Fruit fly (Drosophila melanogaster) Kc167 (cell line): Measurements from ENCODE around the gene CG34280.

Experiments
- Myc ChIP-seq: fragments of >200 bp; optimal IDR thresholded peaks from 2 replicates; lab custom pipeline; 2017; ENCODE audit warnings: missing external identifiers
- Sin3A ChIP-seq: fragments of >200 bp; optimal IDR thresholded peaks from 2 replicates; lab custom pipeline; 2018; ENCODE audit warnings: missing external identifiers
- h ChIP-seq: fragments of >200 bp; optimal IDR thresholded peaks from 3 replicates; lab custom pipeline; 2018; ENCODE audit warnings: missing external identifiers
- insv ChIP-seq: fragments of >200 bp; optimal IDR thresholded peaks from 3 replicates; lab custom pipeline; 2018; ENCODE audit warnings: missing external identifiers
- psq ChIP-seq: fragments of >200 bp; optimal IDR thresholded peaks from 2 replicates; lab custom pipeline; 2017; ENCODE audit warnings: missing external identifiers
- ttk ChIP-seq: sonication (Bioruptor generic); optimal IDR thresholded peaks from 2 replicates; lab custom pipeline; 2017; ENCODE audit warnings: missing external identifiers

CG34280 gene

dm6 chr3R:17401289-17401752 lies 2.2 kb downstream of the CG34280 start:
- no peak for TF ChIP-seq Sin3A (lab: Kevin White, UChicago)
- no peak for TF ChIP-seq h
- no peak for TF ChIP-seq ttk (lab: Kevin White, UChicago)
- no peak for TF ChIP-seq psq (lab: Kevin White, UChicago)
- TF ChIP-seq Myc (lab: Kevin White, UChicago) = no peak
- no peak for TF ChIP-seq insv (lab: Kevin White, UChicago)

DNA sequence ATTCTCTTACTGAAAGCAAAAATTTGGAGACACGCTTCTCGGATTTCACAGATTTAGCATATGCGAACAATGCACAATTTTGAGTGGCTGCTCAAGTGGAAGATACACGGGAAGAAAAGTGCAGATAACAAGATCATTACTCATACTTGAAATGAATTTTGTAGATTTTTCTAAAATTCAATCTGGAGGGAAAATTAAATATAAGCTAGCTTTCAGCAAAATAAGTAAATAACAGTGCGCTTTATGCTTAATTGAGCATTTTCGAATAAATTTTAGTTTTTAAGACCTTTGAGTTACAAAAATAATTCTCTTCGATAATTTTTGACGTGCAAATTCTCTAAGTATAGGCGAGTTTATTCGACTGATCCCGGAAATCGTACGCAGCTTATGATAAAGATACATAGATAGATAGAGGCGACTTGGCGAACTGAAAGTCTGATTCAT lies 2.8 kb downstream of the CG34280 start:
- TF ChIP-seq psq (lab: Kevin White, UChicago) (no peak), ttk (lab: Kevin White, UChicago) (no peak), Sin3A (lab: Kevin White, UChicago) (no peak), insv (lab: Kevin White, UChicago) (no peak), Myc (lab: Kevin White, UChicago) (no peak), h (no peak)

- no peak for TF ChIP-seq insv (lab: Kevin White, UChicago)
- TF ChIP-seq h = no peak
- TF ChIP-seq Sin3A (lab: Kevin White, UChicago) = no peak
- TF ChIP-seq ttk (lab: Kevin White, UChicago) = no peak
- no peak for TF ChIP-seq Myc (lab: Kevin White, UChicago)
- TF ChIP-seq psq (lab: Kevin White, UChicago) = no peak
These were observed 3.4 kb downstream of the CG34280 start for dm6 chr3R:17400102-17400501.

DNA sequence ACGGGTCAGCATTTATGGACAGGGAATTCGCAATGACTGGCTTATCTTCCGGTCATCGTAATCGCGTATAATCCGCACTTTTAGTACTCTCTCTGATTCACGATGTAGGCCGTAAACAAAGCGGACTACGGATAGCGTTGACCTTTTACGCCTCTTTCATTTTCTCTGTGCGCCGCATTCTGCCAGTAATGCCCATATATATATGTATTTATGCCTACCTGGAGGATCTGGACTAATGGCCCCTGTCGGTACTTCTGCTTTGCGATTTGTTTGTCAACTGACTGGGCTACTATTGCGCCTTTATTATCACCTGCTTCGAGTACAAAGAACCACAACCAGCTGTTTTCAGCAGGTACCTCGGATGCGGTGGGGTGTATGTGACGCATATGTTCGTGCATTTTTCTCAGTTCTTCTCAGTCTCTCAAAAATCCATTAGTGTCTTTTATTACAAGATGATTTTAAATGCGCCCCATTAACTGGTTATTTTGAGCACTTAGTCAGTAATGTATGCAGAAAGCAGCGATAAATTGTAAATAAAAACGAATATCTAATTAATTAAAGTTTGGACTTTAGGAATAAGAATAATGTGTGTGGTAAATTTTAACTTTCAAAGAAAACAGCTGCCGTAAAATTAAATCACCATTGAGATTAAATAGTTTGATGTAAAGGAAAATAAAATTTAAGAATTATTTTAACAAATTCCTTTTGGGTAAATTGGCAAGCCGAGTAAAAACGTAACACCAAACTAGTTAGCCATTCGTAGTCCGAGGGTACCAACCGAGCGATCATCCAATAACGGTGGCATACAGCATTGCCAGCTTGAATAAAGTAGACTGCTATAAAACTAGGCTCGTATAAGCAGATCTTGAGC lies 9.0 kb downstream of the CG34280 start, which contains the start of gene CREG:
Gene CREG (minus strand): TSS at position 323 of the 871 bp plus-strand sequence.
- no peak for TF ChIP-seq Myc (lab: Kevin White, UChicago)
- TF ChIP-seq h = no peak
- no peak for TF ChIP-seq Sin3A (lab: Kevin White, UChicago)
- TF ChIP-seq insv (lab: Kevin White, UChicago) = no peak
- TF ChIP-seq psq (lab: Kevin White, UChicago) = no peak
- no peak for TF ChIP-seq ttk (lab: Kevin White, UChicago)

DNA sequence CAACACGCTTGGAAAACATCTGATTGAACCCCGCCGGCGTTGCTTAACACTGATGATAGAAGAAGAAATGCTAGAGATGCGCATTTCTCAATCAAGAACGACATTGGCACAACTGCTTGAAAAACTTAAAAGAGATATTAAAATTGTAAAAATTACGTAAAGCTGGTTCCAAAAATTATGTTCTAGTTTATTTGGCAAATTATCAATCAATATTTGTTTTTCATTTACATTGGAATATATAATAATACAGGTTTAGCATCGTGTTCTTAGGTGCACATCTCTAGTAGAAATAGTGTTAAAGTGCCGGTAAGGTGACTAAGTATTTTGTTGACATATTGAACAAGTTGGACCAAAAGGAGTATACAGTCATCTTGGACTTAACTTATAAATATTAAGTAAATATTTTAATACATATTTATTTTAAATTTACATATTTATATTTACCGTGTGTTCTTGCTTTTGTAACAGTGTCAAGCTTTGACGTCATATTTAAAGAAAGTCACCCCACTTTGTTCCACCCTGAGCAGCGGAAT lies 12.1 kb downstream of the CG34280 start, which contains the start of the genes Brf and sds22:
Gene Brf (minus strand): TSS at position 25 of the 533 bp plus-strand sequence.
Gene sds22 (plus strand): TSS at position 282 of the 533 bp plus-strand sequence.
- TF ChIP-seq psq (lab: Kevin White, UChicago) (no peak), Myc (lab: Kevin White, UChicago) (no peak), insv (lab: Kevin White, UChicago) (no peak)

- no peak for TF ChIP-seq h
These were observed 17.2 kb downstream of the CG34280 start for dm6 chr3R:17386168-17386819.

DNA sequence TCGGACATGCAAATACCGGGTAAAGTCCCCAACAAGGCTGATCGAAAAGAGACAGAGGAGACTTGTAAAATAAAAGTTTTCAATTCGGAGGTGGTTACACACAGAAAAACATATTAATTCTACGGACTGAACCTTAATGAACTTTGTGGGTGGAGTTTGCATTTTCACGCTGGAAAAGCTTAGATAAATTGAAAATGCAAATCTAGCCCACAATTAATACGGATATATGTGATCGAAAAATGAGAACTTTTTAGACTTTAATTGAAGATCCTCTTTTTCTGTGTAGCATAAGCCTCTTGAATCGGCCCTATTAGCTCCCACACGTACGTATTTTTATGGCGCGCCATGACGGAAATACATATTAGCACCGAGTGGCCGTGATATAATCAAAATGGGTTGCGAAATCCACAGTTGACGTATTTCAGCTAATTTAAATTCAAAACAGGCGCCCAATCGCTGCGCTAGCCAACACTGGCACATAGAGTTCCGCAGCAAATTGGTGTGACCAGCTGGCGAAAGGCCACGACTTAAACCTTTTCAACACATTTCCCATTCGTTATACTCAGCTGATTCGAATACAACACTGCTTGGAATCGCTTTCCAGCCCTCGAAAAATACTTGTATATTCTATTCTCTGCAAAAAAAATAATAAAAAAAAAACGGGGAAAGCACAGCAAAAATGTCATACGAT lies 18.0 kb downstream of the CG34280 start:
- TF ChIP-seq insv (lab: Kevin White, UChicago) = no peak
- TF ChIP-seq Sin3A (lab: Kevin White, UChicago) = no peak
- TF ChIP-seq Myc (lab: Kevin White, UChicago) = no peak
- no peak for TF ChIP-seq h
- TF ChIP-seq psq (lab: Kevin White, UChicago) = no peak
- TF ChIP-seq ttk (lab: Kevin White, UChicago) = no peak

dm6 chr3R:17381916-17382315 lies 21.6 kb downstream of the CG34280 start:
- no peak for TF ChIP-seq insv (lab: Kevin White, UChicago)
- no peak for TF ChIP-seq h
- TF ChIP-seq Sin3A (lab: Kevin White, UChicago) = no peak
- no peak for TF ChIP-seq ttk (lab: Kevin White, UChicago)
- TF ChIP-seq Myc (lab: Kevin White, UChicago) = no peak
- TF ChIP-seq psq (lab: Kevin White, UChicago) = no peak

dm6 chr3R:17379742-17380141 lies 23.8 kb downstream of the CG34280 start, which contains the start of gene lute:
Gene lute (plus strand): TSS chr3R:17379944.
- TF ChIP-seq insv (lab: Kevin White, UChicago) = no peak
- TF ChIP-seq Sin3A (lab: Kevin White, UChicago) = no peak
- TF ChIP-seq ttk (lab: Kevin White, UChicago) = no peak
- TF ChIP-seq Myc (lab: Kevin White, UChicago) = no peak
- TF ChIP-seq psq (lab: Kevin White, UChicago) = no peak
- TF ChIP-seq h = no peak

dm6 chr3R:17379051-17379450 lies 24.5 kb downstream of the CG34280 start:
- TF ChIP-seq Myc (lab: Kevin White, UChicago) (no peak), ttk (lab: Kevin White, UChicago) (no peak), h (no peak), Sin3A (lab: Kevin White, UChicago) (no peak), psq (lab: Kevin White, UChicago) (no peak), insv (lab: Kevin White, UChicago) (no peak)

DNA sequence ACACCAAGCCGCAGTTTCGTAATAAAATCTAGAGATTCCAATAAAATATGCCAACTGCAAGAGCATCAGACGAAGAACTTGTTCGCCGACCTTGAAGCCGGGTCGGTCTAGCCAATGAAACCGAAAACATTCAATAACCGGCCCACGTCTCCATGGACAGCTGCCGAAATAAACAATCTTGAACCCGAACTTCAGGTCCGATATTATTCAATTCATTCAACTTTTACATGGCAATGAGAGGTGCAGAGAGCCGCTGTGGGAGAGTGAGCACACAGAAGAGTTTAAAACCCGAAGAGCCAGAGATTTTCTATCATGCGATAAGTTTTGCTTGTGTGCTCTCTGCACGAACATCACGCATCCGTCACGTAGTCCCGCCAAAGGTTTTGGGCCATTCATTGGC lies 26.0 kb downstream of the CG34280 start:
- TF ChIP-seq h (no peak), psq (lab: Kevin White, UChicago) (no peak)
